Worm (Caenorhabditis elegans) whole organism, young adult: ENCODE measurements around the gene eol-1.

Experiments
- B0019.2 ChIP-seq: fragments of 200-800 bp; sonication (Bioruptor generic); conservative IDR thresholded peaks from 2 replicates; pipeline ENCODE4 v1.3.6; 2022; ENCODE audit warnings: missing genetic modification reagents, missing genetic modification characterization, missing compliant biosample characterization
- C06A6.2 ChIP-seq: fragments of 200-800 bp; sonication (Bioruptor generic); conservative IDR thresholded peaks from 2 replicates; pipeline ENCODE4 v1.3.6; 2022; ENCODE audit warnings: missing genetic modification characterization, missing compliant biosample characterization
- C17E4.6 ChIP-seq: fragments of 200-800 bp; sonication (Bioruptor generic); IDR thresholded peaks from 2 replicates; pipeline ENCODE4 v1.3.6; 2022; ENCODE audit warnings: missing genetic modification reagents, missing genetic modification characterization, missing compliant biosample characterization
- D2030.7 ChIP-seq: fragments of 200-800 bp; sonication (Bioruptor generic); IDR thresholded peaks from 2 replicates; pipeline ENCODE4 v1.3.6; 2022; ENCODE audit warnings: missing genetic modification reagents, missing genetic modification characterization, missing compliant biosample characterization
- F22D6.2 ChIP-seq: sonication (generic microtip); optimal IDR thresholded peaks from 2 replicates; lab custom pipeline; 2016; ENCODE audit warnings: mild to moderate bottlenecking, missing genetic modification characterization, missing compliant biosample characterization
- F33H1.4 ChIP-seq: fragments of 200-800 bp; sonication (Bioruptor generic); IDR thresholded peaks from 2 replicates; pipeline ENCODE4 v1.3.6; 2022; ENCODE audit warnings: missing genetic modification reagents, missing genetic modification characterization, missing compliant biosample characterization
- F37B4.10 ChIP-seq: fragments of 200-800 bp; sonication (Bioruptor generic); IDR thresholded peaks from 2 replicates; pipeline ENCODE4 v1.3.6; 2022; ENCODE audit warnings: missing genetic modification characterization, missing compliant biosample characterization
- F49E8.2 ChIP-seq: sonication (generic microtip); optimal IDR thresholded peaks from 3 replicates; lab custom pipeline; 2017; ENCODE audit warnings: missing genetic modification characterization, mild to moderate bottlenecking, missing compliant biosample characterization, antibody characterized with exemption, moderate library complexity; ENCODE audit not compliant: insufficient read depth
- F52B5.7 ChIP-seq: sonication (generic microtip); optimal IDR thresholded peaks from 2 replicates; lab custom pipeline; 2016; ENCODE audit warnings: mild to moderate bottlenecking, missing genetic modification characterization, missing compliant biosample characterization
- F57C9.4 ChIP-seq: sonication (generic microtip); optimal IDR thresholded peaks from 2 replicates; lab custom pipeline; 2017; ENCODE audit warnings: mild to moderate bottlenecking, missing genetic modification characterization, missing compliant biosample characterization
- K12H6.12 ChIP-seq: fragments of 200-800 bp; sonication (Bioruptor generic); optimal IDR thresholded peaks from 2 replicates; lab custom pipeline; 2018; ENCODE audit warnings: mild to moderate bottlenecking, missing genetic modification characterization, missing compliant biosample characterization
- Y79H2A.3 ChIP-seq: fragments of 200-800 bp; sonication (Bioruptor generic); conservative IDR thresholded peaks from 2 replicates; pipeline ENCODE4 v1.3.6; 2022; ENCODE audit warnings: missing genetic modification reagents, missing genetic modification characterization, missing compliant biosample characterization
- attf-6 ChIP-seq: fragments of 200-800 bp; sonication (Bioruptor generic); IDR thresholded peaks from 2 replicates; pipeline ENCODE4 v1.3.6; 2022; ENCODE audit warnings: missing genetic modification reagents, missing genetic modification characterization, missing compliant biosample characterization
- bed-1 ChIP-seq: fragments of 200-800 bp; sonication (Bioruptor generic); IDR thresholded peaks from 2 replicates; pipeline ENCODE4 v1.3.6; 2022; ENCODE audit warnings: missing genetic modification reagents, missing genetic modification characterization, missing compliant biosample characterization
- bed-2 ChIP-seq: fragments of 200-800 bp; sonication (Bioruptor generic); IDR thresholded peaks from 2 replicates; pipeline ENCODE4 v1.3.6; 2022; ENCODE audit warnings: missing genetic modification reagents, missing genetic modification characterization, missing compliant biosample characterization
- cebp-1 ChIP-seq, 2 experiments: fragments of 200-800 bp in 1 of 2; sonication (Bioruptor generic) in 1 of 2; sonication (generic microtip) in 1 of 2; IDR thresholded peaks in 1 of 2; optimal IDR thresholded peaks in 1 of 2; 2 replicates each; pipeline versions ENCODE4 v1.3.6 to Lab custom; 2017 to 2022; ENCODE audit warnings: missing compliant biosample characterization in 2 of 2, missing genetic modification characterization in 2 of 2, mild to moderate bottlenecking in 1 of 2, missing genetic modification reagents in 1 of 2, moderate library complexity in 1 of 2
- ceh-100 ChIP-seq: fragments of 200-800 bp; sonication (Bioruptor generic); IDR thresholded peaks from 2 replicates; pipeline ENCODE4 v1.3.6; 2022; ENCODE audit warnings: missing genetic modification reagents, missing genetic modification characterization, missing compliant biosample characterization
- ceh-27 ChIP-seq: fragments of 200-800 bp; sonication (Bioruptor generic); optimal IDR thresholded peaks from 2 replicates; lab custom pipeline; 2018; ENCODE audit warnings: mild to moderate bottlenecking, missing genetic modification characterization, moderate library complexity, missing compliant biosample characterization
- chd-7 ChIP-seq: sonication (generic microtip); optimal IDR thresholded peaks from 2 replicates; lab custom pipeline; 2016; ENCODE audit warnings: mild to moderate bottlenecking, missing genetic modification characterization, moderate library complexity, missing compliant biosample characterization
- die-1 ChIP-seq: sonication (generic microtip); optimal IDR thresholded peaks from 2 replicates; lab custom pipeline; 2016; ENCODE audit warnings: missing genotype, mild to moderate bottlenecking, missing genetic modification characterization, missing compliant biosample characterization
- dox-1 ChIP-seq: fragments of 200-800 bp; sonication (Bioruptor generic); IDR thresholded peaks from 2 replicates; pipeline ENCODE4 v1.3.6; 2022; ENCODE audit warnings: missing genetic modification reagents, missing genetic modification characterization, missing compliant biosample characterization
- dpff-1 ChIP-seq: sonication (generic microtip); optimal IDR thresholded peaks from 2 replicates; lab custom pipeline; 2017; ENCODE audit warnings: mild to moderate bottlenecking, missing genetic modification characterization, missing compliant biosample characterization
- dpl-1 ChIP-seq: fragments of 150-350 bp; optimal IDR thresholded peaks from 2 replicates; lab custom pipeline; 2014; ENCODE audit warnings: missing biosample characterization, missing genetic modification reagents, missing genetic modification characterization
- efl-1 ChIP-seq: fragments of 150-350 bp; optimal IDR thresholded peaks from 2 replicates; lab custom pipeline; 2014; ENCODE audit warnings: missing biosample characterization, missing genetic modification reagents, missing genetic modification characterization
- egl-44 ChIP-seq: fragments of 200-800 bp; sonication (Bioruptor generic); IDR thresholded peaks from 2 replicates; pipeline ENCODE4 v1.3.6; 2022; ENCODE audit warnings: missing genetic modification reagents, missing genetic modification characterization, missing compliant biosample characterization
- ets-4 ChIP-seq: fragments of 200-800 bp; sonication (Bioruptor generic); optimal IDR thresholded peaks from 2 replicates; lab custom pipeline; 2018; ENCODE audit warnings: mild to moderate bottlenecking, missing genetic modification characterization, missing compliant biosample characterization
- him-1 ChIP-seq: sonication (generic microtip); optimal IDR thresholded peaks from 2 replicates; lab custom pipeline; 2016; ENCODE audit warnings: missing genotype, missing genetic modification reagents, missing genetic modification characterization, missing compliant biosample characterization
- hlh-26 ChIP-seq: fragments of 200-800 bp; sonication (Bioruptor generic); conservative IDR thresholded peaks from 2 replicates; pipeline ENCODE4 v1.3.6; 2022; ENCODE audit warnings: missing genetic modification reagents, missing genetic modification characterization, missing compliant biosample characterization
- hmg-1.2 ChIP-seq: fragments of 200-800 bp; sonication (Bioruptor generic); IDR thresholded peaks from 2 replicates; pipeline ENCODE4 v1.3.6; 2022; ENCODE audit warnings: missing genetic modification reagents, missing genetic modification characterization, missing compliant biosample characterization
- hmg-20 ChIP-seq: fragments of 200-800 bp; sonication (Bioruptor generic); IDR thresholded peaks from 2 replicates; pipeline ENCODE4 v1.3.6; 2022; ENCODE audit warnings: missing genetic modification reagents, missing genetic modification characterization, missing compliant biosample characterization
- lag-1 ChIP-seq: fragments of 200-800 bp; sonication (Bioruptor generic); IDR thresholded peaks from 2 replicates; pipeline ENCODE4 v1.3.6; 2022; ENCODE audit warnings: missing genetic modification reagents, missing genetic modification characterization, missing compliant biosample characterization
- lin-40 ChIP-seq: sonication (generic microtip); optimal IDR thresholded peaks from 2 replicates; lab custom pipeline; 2016; ENCODE audit warnings: missing genetic modification characterization, mild to moderate bottlenecking, missing compliant biosample characterization, missing genotype, missing genetic modification reagents
- lsl-1 ChIP-seq: fragments of 200-800 bp; sonication (Bioruptor generic); optimal IDR thresholded peaks from 2 replicates; lab custom pipeline; 2018; ENCODE audit warnings: mild to moderate bottlenecking, missing genetic modification characterization, moderate library complexity, missing compliant biosample characterization
- madf-3 ChIP-seq: fragments of 200-800 bp; sonication (Bioruptor generic); IDR thresholded peaks from 2 replicates; pipeline ENCODE4 v1.3.6; 2022; ENCODE audit warnings: missing genetic modification reagents, missing genetic modification characterization, missing compliant biosample characterization
- madf-8 ChIP-seq: fragments of 200-800 bp; sonication (Bioruptor generic); conservative IDR thresholded peaks from 2 replicates; pipeline ENCODE4 v1.3.6; 2022; ENCODE audit warnings: missing genetic modification reagents, missing genetic modification characterization, missing compliant biosample characterization
- mcd-1 ChIP-seq: fragments of 200-800 bp; sonication (Bioruptor generic); IDR thresholded peaks from 2 replicates; pipeline ENCODE4 v1.3.6; 2022; ENCODE audit warnings: missing genetic modification reagents, missing genetic modification characterization, missing compliant biosample characterization
- nfya-2 ChIP-seq: fragments of 200-800 bp; sonication (Bioruptor generic); IDR thresholded peaks from 2 replicates; pipeline ENCODE4 v1.3.6; 2022; ENCODE audit warnings: missing genetic modification reagents, missing genetic modification characterization, missing compliant biosample characterization
- nhr-27 ChIP-seq: fragments of 200-800 bp; sonication (Bioruptor generic); optimal IDR thresholded peaks from 2 replicates; lab custom pipeline; 2018; ENCODE audit warnings: mild to moderate bottlenecking, missing genetic modification characterization, moderate library complexity, missing compliant biosample characterization
- pbrm-1 ChIP-seq: fragments of 200-800 bp; sonication (Bioruptor generic); IDR thresholded peaks from 2 replicates; pipeline ENCODE4 v1.3.6; 2022; ENCODE audit warnings: missing genetic modification reagents, missing genetic modification characterization, missing compliant biosample characterization
- rec-8 ChIP-seq, 2 experiments: sonication (generic microtip); optimal IDR thresholded peaks; 2 replicates each; lab custom pipeline; 2016; ENCODE audit warnings: mild to moderate bottlenecking in 2 of 2, missing genetic modification characterization in 2 of 2, missing genetic modification reagents in 2 of 2, missing genotype in 2 of 2, missing biosample characterization in 1 of 2, missing compliant biosample characterization in 1 of 2, moderate library complexity in 1 of 2
- rpc-1 ChIP-seq, 2 experiments: fragments of 150-350 bp in 1 of 2; sonication (generic microtip) in 1 of 2; optimal IDR thresholded peaks; 2 replicates each; lab custom pipeline; 2014 to 2018; ENCODE audit warnings: missing biosample characterization in 1 of 2, missing genetic modification characterization in 1 of 2, missing genetic modification reagents in 1 of 2, missing genotype in 1 of 2
- sea-2 ChIP-seq: fragments of 200-800 bp; sonication (Bioruptor generic); IDR thresholded peaks from 2 replicates; pipeline ENCODE4 v1.3.6; 2022; ENCODE audit warnings: missing genetic modification characterization, missing compliant biosample characterization
- somi-1 ChIP-seq: fragments of 200-800 bp; sonication (Bioruptor generic); optimal IDR thresholded peaks from 2 replicates; lab custom pipeline; 2018; ENCODE audit warnings: mild to moderate bottlenecking, missing genetic modification characterization, missing compliant biosample characterization
- sptf-2 ChIP-seq: fragments of 200-800 bp; sonication (Bioruptor generic); optimal IDR thresholded peaks from 2 replicates; lab custom pipeline; 2018; ENCODE audit warnings: mild to moderate bottlenecking, missing genetic modification characterization, missing compliant biosample characterization
- tbp1 ChIP-seq: fragments of 200-800 bp; sonication (Bioruptor generic); optimal IDR thresholded peaks from 2 replicates; lab custom pipeline; 2018; ENCODE audit warnings: mild to moderate bottlenecking, missing genetic modification characterization, missing compliant biosample characterization
- ztf-25 ChIP-seq: fragments of 200-800 bp; sonication (Bioruptor generic); IDR thresholded peaks from 2 replicates; pipeline ENCODE4 v1.3.6; 2022; ENCODE audit warnings: missing genetic modification reagents, missing genetic modification characterization, missing compliant biosample characterization
- ztf-6 ChIP-seq: fragments of 200-800 bp; sonication (Bioruptor generic); IDR thresholded peaks from 2 replicates; pipeline ENCODE4 v1.3.6; 2022; ENCODE audit warnings: missing genetic modification reagents, missing genetic modification characterization, missing compliant biosample characterization

The eol-1 gene

DNA sequence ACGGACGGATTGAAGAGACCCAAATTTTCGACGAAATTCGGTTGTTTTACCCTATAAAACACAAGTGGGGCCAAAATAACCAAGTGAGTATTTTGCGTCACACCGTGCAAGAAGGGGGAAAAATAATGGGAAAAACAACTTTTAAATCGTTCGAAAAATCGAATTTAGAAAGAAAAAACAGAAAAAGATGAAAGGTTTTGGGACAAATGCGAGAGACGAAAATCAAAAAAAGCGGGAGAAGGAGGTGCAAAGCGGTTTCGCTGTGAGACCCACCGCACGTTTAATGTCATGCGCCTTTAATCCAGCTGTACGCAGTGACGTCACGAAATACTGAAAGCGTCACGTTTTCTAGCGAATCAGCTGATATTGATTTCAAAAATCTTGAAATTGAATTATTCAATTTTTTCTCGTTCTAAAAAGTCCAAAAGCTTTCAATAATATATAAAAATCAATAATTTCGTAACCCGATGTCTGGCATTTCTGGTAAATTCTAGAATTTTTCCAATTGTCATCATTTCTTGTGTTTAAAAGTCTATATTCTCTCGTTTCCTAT, 31.4 kb upstream of the eol-1 start, which contains the start of the genes ddx-17 and aip-1 (continued):
- TF ChIP-seq chd-7 (tag; lab: Kevin White, UChicago) (no peak), dpl-1 (GFP tag; lab: Kevin White, UChicago) (peak; percentile 57), die-1 (tag; lab: Kevin White, UChicago) (no peak), mcd-1 (GFP tag; lab: Robert Waterston, UW) (peak; percentile 71), hmg-20 (GFP tag; lab: Robert Waterston, UW) (no peak), D2030.7 (peak; percentile 40; the same call in 1 of the 2 replicates), C06A6.2 (GFP tag; lab: Robert Waterston, UW) (0 out of 2 replicates have a peak, but pooled peaks have one; percentile 16), pbrm-1 (GFP tag; lab: Robert Waterston, UW) (peak; percentile 71), lin-40 (tag; lab: Kevin White, UChicago) (peak; percentile 71), F52B5.7 (tag; lab: Kevin White, UChicago) (no peak), sptf-2 (GFP tag; lab: Kevin White, UChicago) (no peak), Y79H2A.3 (GFP tag; lab: Robert Waterston, UW) (no peak), bed-2 (GFP tag; lab: Robert Waterston, UW) (no peak), madf-8 (GFP tag; lab: Robert Waterston, UW) (peak; percentile 50), ets-4 (GFP tag; lab: Kevin White, UChicago) (no peak), attf-6 (GFP tag; lab: Robert Waterston, UW) (no peak), rec-8 (tag; optimal IDR thresholded peaks at IDR 0.05; lab: Kevin White, UChicago) (no peak), tbp1 (GFP tag; lab: Kevin White, UChicago) (peak; percentile 55), bed-1 (no peak), cebp-1 (GFP tag; IDR thresholded peaks at IDR 0.05; lab: Robert Waterston, UW) (peak; percentile 10; the same call in 1 of the 2 replicates), cebp-1 (tag; optimal IDR thresholded peaks at IDR 0.05; lab: Kevin White, UChicago) (peak; percentile 91), rpc-1 (optimal IDR thresholded peaks at IDR 0.05; lab: Kevin White, UChicago) (peak; percentile 29), rpc-1 (tag; optimal IDR thresholded peaks at IDR 0.05; lab: Kevin White, UChicago) (no peak), sea-2 (GFP tag; lab: Robert Waterston, UW) (no peak), somi-1 (GFP tag; lab: Kevin White, UChicago) (no peak), dpff-1 (no peak), nhr-27 (tag; lab: Kevin White, UChicago) (no peak), ceh-27 (GFP tag; lab: Kevin White, UChicago) (peak; percentile 52), nfya-2 (GFP tag; lab: Robert Waterston, UW) (no peak), F33H1.4 (GFP tag; lab: Robert Waterston, UW) (peak; percentile 94), F57C9.4 (no peak), hmg-1.2 (GFP tag; lab: Robert Waterston, UW) (peak; percentile 40; the same call in 1 of the 2 replicates), K12H6.12 (tag; lab: Kevin White, UChicago) (peak; percentile 37), C17E4.6 (GFP tag; lab: Robert Waterston, UW) (no peak), dox-1 (GFP tag; lab: Robert Waterston, UW) (peak; percentile 67; the same call in 1 of the 2 replicates), lsl-1 (GFP tag; lab: Kevin White, UChicago) (peak; percentile 72), lag-1 (no peak), F37B4.10 (GFP tag; lab: Robert Waterston, UW) (no peak), egl-44 (GFP tag; lab: Robert Waterston, UW) (0 out of 2 replicates have a peak, but pooled peaks have one; percentile 16), ztf-25 (no peak), ztf-6 (GFP tag; lab: Robert Waterston, UW) (no peak), B0019.2 (GFP tag; lab: Robert Waterston, UW) (no peak), F49E8.2 (tag; lab: Kevin White, UChicago) (no peak), him-1 (tag; lab: Kevin White, UChicago) (no peak), hlh-26 (GFP tag; lab: Robert Waterston, UW) (no peak), ceh-100 (GFP tag; lab: Robert Waterston, UW) (no peak), F22D6.2 (tag; lab: Kevin White, UChicago) (no peak), efl-1 (peak; percentile 81), madf-3 (GFP tag; lab: Robert Waterston, UW) (peak; percentile 76)
